Worm (Caenorhabditis elegans) whole organism, late embryonic: ENCODE measurements around the gene klp-13.

Experiments used
- C08G9.2 ChIP-seq: sonication (generic microtip); optimal IDR thresholded peaks from 2 replicates; lab custom pipeline; 2016; ENCODE audit warnings: mild to moderate bottlenecking, missing genetic modification characterization, moderate library complexity, missing compliant biosample characterization
- F13H6.1 ChIP-seq: sonication (generic microtip); optimal IDR thresholded peaks from 2 replicates; lab custom pipeline; 2016; ENCODE audit warnings: missing genetic modification characterization, missing compliant biosample characterization
- K02D7.2 ChIP-seq: sonication (generic microtip); optimal IDR thresholded peaks from 2 replicates; lab custom pipeline; 2017; ENCODE audit warnings: mild to moderate bottlenecking, missing genetic modification characterization, missing compliant biosample characterization
- K09A11.1 ChIP-seq: sonication (generic microtip); optimal IDR thresholded peaks from 2 replicates; lab custom pipeline; 2017; ENCODE audit warnings: antibody characterized with exemption, mild to moderate bottlenecking, missing genetic modification characterization, missing compliant biosample characterization; ENCODE audit not compliant: insufficient read depth
- T23F11.4 ChIP-seq: fragments of 200-800 bp; sonication (Bioruptor generic); optimal IDR thresholded peaks from 2 replicates; lab custom pipeline; 2018; ENCODE audit warnings: mild to moderate bottlenecking, missing genetic modification characterization, missing compliant biosample characterization
- ama-1 ChIP-seq: fragments of 150-350 bp; optimal IDR thresholded peaks from 2 replicates; lab custom pipeline; 2014
- ceh-2 ChIP-seq: sonication (generic microtip); optimal IDR thresholded peaks from 2 replicates; lab custom pipeline; 2016; ENCODE audit warnings: missing genotype, missing genetic modification characterization, missing compliant biosample characterization
- ceh-31 ChIP-seq: sonication (generic microtip); optimal IDR thresholded peaks from 2 replicates; lab custom pipeline; 2016; ENCODE audit warnings: missing genetic modification characterization, missing compliant biosample characterization
- ceh-34 ChIP-seq: sonication (generic microtip); optimal IDR thresholded peaks from 2 replicates; lab custom pipeline; 2016; ENCODE audit warnings: mild to moderate bottlenecking, missing genetic modification characterization, missing compliant biosample characterization
- ceh-45 ChIP-seq: fragments of 200-800 bp; sonication (Bioruptor generic); IDR thresholded peaks from 2 replicates; pipeline ENCODE4 v1.3.6; 2022; ENCODE audit warnings: missing genetic modification reagents, missing genetic modification characterization, missing compliant biosample characterization
- ceh-48 ChIP-seq: sonication (generic microtip); optimal IDR thresholded peaks from 2 replicates; lab custom pipeline; 2016; ENCODE audit warnings: missing genetic modification characterization, inconsistent platforms, missing compliant biosample characterization
- eyg-1 ChIP-seq: sonication (generic microtip); optimal IDR thresholded peaks from 2 replicates; lab custom pipeline; 2016; ENCODE audit warnings: missing genotype, missing genetic modification characterization, missing compliant biosample characterization
- fax-1 ChIP-seq: sonication (generic microtip); optimal IDR thresholded peaks from 2 replicates; lab custom pipeline; 2016; ENCODE audit warnings: missing genotype, missing genetic modification characterization, missing compliant biosample characterization
- fkh-10 ChIP-seq: fragments of 150-350 bp; optimal IDR thresholded peaks from 2 replicates; lab custom pipeline; 2014; ENCODE audit warnings: missing biosample characterization, missing genetic modification reagents, missing genetic modification characterization
- gmeb-2 ChIP-seq: sonication (generic microtip); optimal IDR thresholded peaks from 2 replicates; lab custom pipeline; 2016; ENCODE audit warnings: missing genetic modification characterization, inconsistent platforms, missing compliant biosample characterization
- hlh-30 ChIP-seq: sonication (generic microtip); optimal IDR thresholded peaks from 2 replicates; lab custom pipeline; 2017; ENCODE audit warnings: antibody characterized with exemption, missing genetic modification characterization, missing compliant biosample characterization; ENCODE audit not compliant: insufficient read depth
- hlh-6 ChIP-seq: sonication (generic microtip); optimal IDR thresholded peaks from 2 replicates; lab custom pipeline; 2016; ENCODE audit warnings: missing genotype, missing genetic modification characterization, missing compliant biosample characterization
- hlh-8 ChIP-seq: sonication (generic microtip); optimal IDR thresholded peaks from 2 replicates; lab custom pipeline; 2016; ENCODE audit warnings: missing genotype, missing genetic modification characterization, missing compliant biosample characterization
- lim-6 ChIP-seq: sonication (generic microtip); optimal IDR thresholded peaks from 2 replicates; lab custom pipeline; 2016; ENCODE audit warnings: missing genetic modification characterization, missing compliant biosample characterization
- mec-3 ChIP-seq: sonication (generic microtip); optimal IDR thresholded peaks from 2 replicates; lab custom pipeline; 2016; ENCODE audit warnings: borderline replicate concordance, missing genetic modification characterization, missing compliant biosample characterization
- nfya-1 ChIP-seq: sonication (generic microtip); optimal IDR thresholded peaks from 2 replicates; lab custom pipeline; 2017; ENCODE audit warnings: missing genetic modification characterization, mild to moderate bottlenecking, missing compliant biosample characterization, antibody characterized with exemption, moderate library complexity
- nhr-11 ChIP-seq: fragments of 150-350 bp; optimal IDR thresholded peaks from 2 replicates; lab custom pipeline; 2014; ENCODE audit warnings: missing biosample characterization, missing genetic modification characterization
- nhr-232 ChIP-seq: sonication (generic microtip); optimal IDR thresholded peaks from 2 replicates; lab custom pipeline; 2016; ENCODE audit warnings: missing genetic modification characterization, missing compliant biosample characterization
- npax-4 ChIP-seq: sonication (generic microtip); optimal IDR thresholded peaks from 2 replicates; lab custom pipeline; 2016; ENCODE audit warnings: missing genetic modification characterization, missing compliant biosample characterization
- odd-2 ChIP-seq: sonication (generic microtip); optimal IDR thresholded peaks from 2 replicates; lab custom pipeline; 2017; ENCODE audit warnings: antibody characterized with exemption, mild to moderate bottlenecking, missing genetic modification characterization, missing compliant biosample characterization
- pag-3 ChIP-seq: sonication (generic microtip); optimal IDR thresholded peaks from 2 replicates; lab custom pipeline; 2016; ENCODE audit warnings: missing compliant biosample characterization, missing genetic modification characterization, borderline replicate concordance
- pat-9 ChIP-seq: fragments of 200-800 bp; sonication (Bioruptor generic); optimal IDR thresholded peaks from 2 replicates; lab custom pipeline; 2018; ENCODE audit warnings: mild to moderate bottlenecking, missing genetic modification characterization, moderate library complexity, missing compliant biosample characterization
- pqm-1 ChIP-seq: sonication (generic microtip); optimal IDR thresholded peaks from 2 replicates; lab custom pipeline; 2016; ENCODE audit warnings: missing genetic modification characterization, missing compliant biosample characterization
- pros-1 ChIP-seq: fragments of 150-350 bp; optimal IDR thresholded peaks from 2 replicates; lab custom pipeline; 2014; ENCODE audit warnings: missing biosample characterization, missing genetic modification reagents, missing genetic modification characterization
- ref-2 ChIP-seq: sonication (generic microtip); optimal IDR thresholded peaks from 2 replicates; lab custom pipeline; 2016; ENCODE audit warnings: missing genetic modification characterization, missing compliant biosample characterization
- sdc-2 ChIP-seq: sonication (generic microtip); optimal IDR thresholded peaks from 2 replicates; lab custom pipeline; 2016; ENCODE audit warnings: missing genotype, missing genetic modification characterization, missing compliant biosample characterization
- sox-2 ChIP-seq: fragments of 200-800 bp; sonication (Bioruptor generic); IDR thresholded peaks from 2 replicates; pipeline ENCODE4 v1.3.6; 2022; ENCODE audit warnings: missing genetic modification reagents, missing genetic modification characterization, missing compliant biosample characterization
- sox-4 ChIP-seq: sonication (generic microtip); optimal IDR thresholded peaks from 2 replicates; lab custom pipeline; 2017; ENCODE audit warnings: mild to moderate bottlenecking, missing genetic modification characterization, inconsistent platforms, missing compliant biosample characterization
- syd-9 ChIP-seq: sonication (generic microtip); optimal IDR thresholded peaks from 2 replicates; lab custom pipeline; 2016; ENCODE audit warnings: mild to moderate bottlenecking, missing genetic modification characterization, moderate library complexity, missing compliant biosample characterization
- tbx-2 ChIP-seq: sonication (generic microtip); optimal IDR thresholded peaks from 2 replicates; lab custom pipeline; 2016; ENCODE audit warnings: missing genetic modification characterization, missing compliant biosample characterization
- tbx-7 ChIP-seq: sonication (generic microtip); optimal IDR thresholded peaks from 2 replicates; lab custom pipeline; 2016; ENCODE audit warnings: missing genotype, missing genetic modification characterization, missing compliant biosample characterization
- unc-3 ChIP-seq, 2 experiments: fragments of 200-800 bp in 1 of 2; sonication (Bioruptor generic) in 1 of 2; sonication (generic microtip) in 1 of 2; conservative IDR thresholded peaks in 1 of 2; optimal IDR thresholded peaks in 1 of 2; 2 replicates each; pipeline versions ENCODE4 v1.3.6 to Lab custom; 2016 to 2022; ENCODE audit warnings: missing compliant biosample characterization in 2 of 2, missing genetic modification characterization in 2 of 2, missing genetic modification reagents in 1 of 2
- unc-86 ChIP-seq: sonication (generic microtip); optimal IDR thresholded peaks from 2 replicates; lab custom pipeline; 2016; ENCODE audit warnings: missing genetic modification characterization, missing compliant biosample characterization

The klp-13 gene

DNA sequence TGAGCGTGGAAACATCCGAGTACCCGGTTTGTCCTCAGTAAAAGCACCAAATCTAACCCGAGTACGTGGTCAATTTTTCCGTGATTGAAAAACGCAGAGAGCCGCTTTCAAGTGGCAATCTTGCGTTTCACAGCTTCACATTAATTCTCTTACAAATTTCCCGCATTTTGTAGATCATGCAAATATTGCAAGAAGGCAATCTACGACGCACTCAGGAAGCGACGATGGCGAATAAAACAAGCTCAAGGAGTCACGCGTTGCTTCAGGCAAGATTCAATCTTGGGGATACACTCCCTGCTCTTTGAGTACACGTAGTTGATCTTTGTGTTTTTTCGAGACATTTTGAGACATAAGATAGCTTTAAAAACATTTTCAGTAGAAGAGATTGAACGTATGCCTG is 3.1 kb downstream of the klp-13 start:
- TF ChIP-seq gmeb-2 (tag; lab: Kevin White, UChicago) = no peak
- no peak for TF ChIP-seq nfya-1 (tag; lab: Kevin White, UChicago)
- no peak for TF ChIP-seq K02D7.2 (tag; lab: Kevin White, UChicago)
- no peak for TF ChIP-seq lim-6 (tag; lab: Kevin White, UChicago)
- TF ChIP-seq syd-9 (tag; lab: Kevin White, UChicago) = no peak
- TF ChIP-seq odd-2 (tag; lab: Kevin White, UChicago) = no peak
- no peak for TF ChIP-seq sdc-2 (tag; lab: Kevin White, UChicago)
- no peak for TF ChIP-seq pat-9 (tag; lab: Kevin White, UChicago)
- TF ChIP-seq, all 69 proteins: peak for 0

DNA sequence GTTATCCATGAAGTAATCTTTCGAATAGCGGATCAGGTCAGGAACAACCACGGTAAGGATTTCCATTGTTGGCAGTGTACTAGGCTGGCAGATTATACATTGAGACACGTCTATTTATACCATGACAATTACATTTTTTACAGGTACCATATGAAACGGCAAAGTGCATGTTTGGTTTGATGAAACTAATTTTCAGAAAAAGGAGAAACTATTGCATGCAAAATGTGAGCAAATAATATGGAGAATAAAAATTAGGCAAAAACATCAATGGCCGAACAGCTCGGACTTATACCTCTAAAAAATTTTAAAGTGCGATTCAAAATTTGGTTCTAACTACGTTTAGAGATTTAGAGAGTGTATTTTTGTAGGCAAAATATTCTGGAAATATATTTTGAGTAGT is 8.0 kb downstream of the klp-13 start, which contains the start of gene F22F4.5:
F22F4.5 (minus strand) TSS at position 101 of the 400 bp plus-strand sequence.
- TF ChIP-seq nhr-11 (tag; lab: Kevin White, UChicago) (no peak), pag-3 (tag; lab: Kevin White, UChicago) (no peak), nhr-232 (tag; lab: Kevin White, UChicago) (no peak), mec-3 (tag; lab: Kevin White, UChicago) (no peak), ceh-31 (no peak), unc-86 (no peak), ceh-48 (no peak), fax-1 (tag; lab: Kevin White, UChicago) (no peak), syd-9 (tag; lab: Kevin White, UChicago) (no peak), F13H6.1 (tag; lab: Kevin White, UChicago) (no peak), npax-4 (tag; lab: Kevin White, UChicago) (no peak), K02D7.2 (tag; lab: Kevin White, UChicago) (no peak), ama-1 (lab: Kevin White, UChicago) (no peak), fkh-10 (no peak), pqm-1 (tag; lab: Kevin White, UChicago) (no peak), K09A11.1 (tag; lab: Kevin White, UChicago) (no peak), sox-4 (no peak), lim-6 (tag; lab: Kevin White, UChicago) (no peak)

ce11 chrX:5994004-5994403 is 9.2 kb downstream of the klp-13 start:
- no peak for TF ChIP-seq ceh-45 (GFP tag; lab: Robert Waterston, UW)
- peak; percentile 66 for TF ChIP-seq sox-2
- no peak for TF ChIP-seq unc-3 (GFP tag; conservative IDR thresholded peaks at IDR 0.05; lab: Robert Waterston, UW)
- TF ChIP-seq unc-3 (tag; optimal IDR thresholded peaks at IDR 0.05; lab: Kevin White, UChicago) = no peak

- peak; percentile 17 for TF ChIP-seq ceh-2 (tag; lab: Kevin White, UChicago)
- TF ChIP-seq tbx-2 = peak; percentile 63
- TF ChIP-seq T23F11.4 = peak; percentile 48
- TF ChIP-seq C08G9.2 (tag; lab: Kevin White, UChicago) = peak; percentile 24
- no peak for TF ChIP-seq hlh-30
- peak; percentile 38 for TF ChIP-seq ref-2 (tag; lab: Kevin White, UChicago)
- TF ChIP-seq syd-9 (tag; lab: Kevin White, UChicago) = peak; percentile 29
- TF ChIP-seq ceh-31 = peak; percentile 43
- no peak for TF ChIP-seq ceh-48
- no peak for TF ChIP-seq npax-4 (tag; lab: Kevin White, UChicago)
- no peak for TF ChIP-seq pros-1 (tag; lab: Kevin White, UChicago)
- TF ChIP-seq nhr-11 (tag; lab: Kevin White, UChicago) = no peak
- no peak for TF ChIP-seq gmeb-2 (tag; lab: Kevin White, UChicago)
- no peak for TF ChIP-seq tbx-7 (tag; lab: Kevin White, UChicago)
- TF ChIP-seq ceh-34 (tag; lab: Kevin White, UChicago) = peak; percentile 56
- peak; percentile 32 for TF ChIP-seq hlh-6 (tag; lab: Kevin White, UChicago)
- TF ChIP-seq hlh-8 = peak; percentile 22
- peak; percentile 24 for TF ChIP-seq nhr-232 (tag; lab: Kevin White, UChicago)
- TF ChIP-seq eyg-1 (tag; lab: Kevin White, UChicago) = peak; percentile 40
- TF ChIP-seq sdc-2 (tag; lab: Kevin White, UChicago) = peak; percentile 42
Measured at ce11 chrX:5995613-5996206, 10.9 kb downstream of the klp-13 start, which contains the start of gene inx-3. Gene inx-3 (plus strand): TSS chrX:5996156.
